Worm (Caenorhabditis elegans): Measurements from ENCODE around the gene T22G5.3.

DNA sequence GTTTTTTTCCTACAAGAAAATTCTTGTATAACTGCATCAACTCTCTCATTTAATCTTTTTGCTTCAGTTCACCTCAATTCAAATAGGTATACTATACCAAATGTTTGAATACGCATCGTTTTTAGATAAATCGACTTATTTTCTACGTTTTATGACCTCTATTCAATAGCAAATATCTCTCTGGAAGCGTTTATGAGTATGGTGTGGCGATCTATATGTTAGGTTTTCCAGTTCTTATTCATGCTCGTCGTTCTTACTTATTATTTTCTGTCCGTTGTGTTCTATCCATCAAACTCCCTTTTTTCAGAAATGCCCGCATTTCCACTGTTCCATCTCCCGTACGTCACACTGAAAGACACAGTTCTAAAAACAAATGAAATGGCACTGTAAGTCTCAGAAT lies at the start of gene T22G5.3:
- no peak for TF ChIP-seq lsy-12 (tag; optimal IDR thresholded peaks at IDR 0.05)
- TF ChIP-seq unc-62 (GFP tag; optimal IDR thresholded peaks at IDR 0.05) = no peak
- no peak for TF ChIP-seq fos-1 (tag; optimal IDR thresholded peaks at IDR 0.05)
- TF ChIP-seq snpc-4 (tag; optimal IDR thresholded peaks at IDR 0.05) = no peak
- TF ChIP-seq tbx-2 (tag; optimal IDR thresholded peaks at IDR 0.05) = no peak
- no peak for TF ChIP-seq unc-39 (tag; optimal IDR thresholded peaks at IDR 0.05)
- TF ChIP-seq nhr-11 (tag; optimal IDR thresholded peaks at IDR 0.05) = no peak
- TF ChIP-seq ceh-28 (tag; optimal IDR thresholded peaks at IDR 0.05) = no peak
- no peak for TF ChIP-seq egl-27 (tag; optimal IDR thresholded peaks at IDR 0.05)
